Fruit fly (Drosophila melanogaster): ENCODE measurements around the gene CG42714.

Gene CG42714

dm6 chr3L:6220187-6220586 lies 13.7 kb downstream of the CG42714 start, which contains the start of gene CG33946 (continued):
- TF ChIP-seq dimm (GFP tag; IDR thresholded peaks at IDR 0.05) (no peak), CG12744 (GFP tag; optimal IDR thresholded peaks at IDR 0.05) (no peak), nmo (GFP tag; optimal IDR thresholded peaks at IDR 0.05) (no peak), crp (GFP tag; optimal IDR thresholded peaks at IDR 0.05) (no peak), CG17359 (tag; optimal IDR thresholded peaks at IDR 0.05) (no peak), z (GFP tag; IDR thresholded peaks at IDR 0.05) (no peak), CG9932 (GFP tag; IDR thresholded peaks at IDR 0.05) (0 out of 2 replicates have a peak, but pooled peaks have one; percentile 17), ind (GFP tag; optimal IDR thresholded peaks at IDR 0.05) (peak; percentile 2), CG10267 (tag; optimal IDR thresholded peaks at IDR 0.05) (no peak), amos (GFP tag; IDR thresholded peaks at IDR 0.05; ENCODE audit: partially characterized antibody) (no peak), Drgx (GFP tag; IDR thresholded peaks at IDR 0.05) (peak; percentile 81), kah (GFP tag; optimal IDR thresholded peaks at IDR 0.05) (no peak), yki (optimal IDR thresholded peaks at IDR 0.05) (no peak), schlank (tag; optimal IDR thresholded peaks at IDR 0.05) (no peak), Trl (optimal IDR thresholded peaks at IDR 0.05) (no peak), Trl (GFP tag; optimal IDR thresholded peaks at IDR 0.05) (no peak), Six4 (GFP tag; optimal IDR thresholded peaks at IDR 0.05) (no peak), cato (GFP tag; optimal IDR thresholded peaks at IDR 0.05; ENCODE audit: borderline replicate concordance) (no peak), CG4360 (GFP tag; IDR thresholded peaks at IDR 0.05) (no peak), chn (GFP tag; optimal IDR thresholded peaks at IDR 0.05) (peak; percentile 33), nerfin-2 (GFP tag; IDR thresholded peaks at IDR 0.05; ENCODE audit: partially characterized antibody) (no peak), hth (optimal IDR thresholded peaks at IDR 0.05) (no peak), Poxn (GFP tag; IDR thresholded peaks at IDR 0.05) (no peak), lola (GFP tag; optimal IDR thresholded peaks at IDR 0.05) (peak in 1 of 3 experiments; percentile 13), CG15514 (GFP tag; optimal IDR thresholded peaks at IDR 0.05) (no peak), Hr3 (GFP tag; optimal IDR thresholded peaks at IDR 0.05) (peak; percentile 21), Ravus (GFP tag; IDR thresholded peaks at IDR 0.05) (no peak), CG31365 (tag; optimal IDR thresholded peaks at IDR 0.05) (no peak), da (GFP tag; optimal IDR thresholded peaks at IDR 0.05) (no peak), sim (GFP tag; IDR thresholded peaks at IDR 0.05) (no peak), stc (GFP tag; IDR thresholded peaks at IDR 0.05) (peak; percentile 61), CG2199 (GFP tag; IDR thresholded peaks at IDR 0.05) (no peak), HmgD (GFP tag; optimal IDR thresholded peaks at IDR 0.05) (no peak), eyg (GFP tag; optimal IDR thresholded peaks at IDR 0.05) (no peak), NC2β (GFP tag; optimal IDR thresholded peaks at IDR 0.05) (no peak), tx (GFP tag; optimal IDR thresholded peaks at IDR 0.05) (no peak), CG34376 (GFP tag; optimal IDR thresholded peaks at IDR 0.05) (no peak), twi (tag; optimal IDR thresholded peaks at IDR 0.05) (no peak), CG17186 (GFP tag; optimal IDR thresholded peaks at IDR 0.05) (no peak), CTCF (GFP tag; optimal IDR thresholded peaks at IDR 0.05) (no peak), CG6654 (GFP tag; optimal IDR thresholded peaks at IDR 0.05) (no peak), bigmax (GFP tag; optimal IDR thresholded peaks at IDR 0.05) (no peak), CG9437 (GFP tag; optimal IDR thresholded peaks at IDR 0.05) (no peak), CG13894 (tag; optimal IDR thresholded peaks at IDR 0.05) (no peak), dan (GFP tag; IDR thresholded peaks at IDR 0.05) (no peak), Blimp-1 (GFP tag; optimal IDR thresholded peaks at IDR 0.05) (peak; percentile 12), sd (tag; optimal IDR thresholded peaks at IDR 0.05) (no peak), CG11695 (GFP tag; IDR thresholded peaks at IDR 0.05) (0 out of 3 replicates have a peak, but pooled peaks have one; percentile 36), lab (GFP tag; optimal IDR thresholded peaks at IDR 0.05) (no peak), HHEX (GFP tag; optimal IDR thresholded peaks at IDR 0.05) (no peak), Xbp1 (GFP tag; optimal IDR thresholded peaks at IDR 0.05) (peak; percentile 12), CG17912 (GFP tag; optimal IDR thresholded peaks at IDR 0.05) (no peak), CG15073 (GFP tag; optimal IDR thresholded peaks at IDR 0.05) (no peak)
